Fruit fly (Drosophila melanogaster): Measurements from ENCODE around the gene CG11722.
A peak's percentile ranks its signal among the peaks of the same experiment; 100 is the strongest.

The CG11722 gene

DNA sequence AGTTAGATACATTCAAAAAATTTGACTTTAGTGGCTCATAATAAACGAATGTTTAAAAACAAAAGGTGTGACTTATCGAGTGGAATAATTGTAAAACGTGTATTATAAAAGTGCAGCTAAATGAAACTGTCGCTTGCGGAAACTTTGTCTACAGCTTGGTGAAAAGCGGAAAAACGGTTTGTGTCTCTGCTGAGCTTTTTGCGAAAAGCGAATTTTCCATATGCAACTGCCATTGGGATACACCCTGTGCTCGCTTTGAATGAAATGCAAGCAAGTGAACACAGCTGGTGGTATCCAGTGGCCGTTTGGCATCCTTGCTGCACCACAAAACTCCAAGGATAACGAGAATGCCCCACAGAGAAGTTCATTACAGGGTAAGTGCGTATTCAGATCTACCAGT lies 45.6 kb upstream of the CG11722 start:
- TF ChIP-seq CG30431 (GFP tag; optimal IDR thresholded peaks at IDR 0.05) (no peak), CG16815 (GFP tag; optimal IDR thresholded peaks at IDR 0.05) (no peak), Mad (GFP tag; optimal IDR thresholded peaks at IDR 0.05) (no peak), exex (tag; optimal IDR thresholded peaks at IDR 0.05) (no peak), CG31388 (GFP tag; optimal IDR thresholded peaks at IDR 0.05) (no peak), CG10654 (GFP tag; optimal IDR thresholded peaks at IDR 0.05) (no peak), CTCF (GFP tag; optimal IDR thresholded peaks at IDR 0.05) (peak; percentile 76), HLH54F (GFP tag; optimal IDR thresholded peaks at IDR 0.05) (no peak), pfk (GFP tag; optimal IDR thresholded peaks at IDR 0.05) (no peak), onecut (GFP tag; IDR thresholded peaks at IDR 0.05) (no peak), Vsx1 (GFP tag; optimal IDR thresholded peaks at IDR 0.05) (no peak), chinmo (GFP tag; IDR thresholded peaks at IDR 0.05; ENCODE audit: partially characterized antibody) (0 out of 4 replicates have a peak, but pooled peaks have one; percentile 15), CG13894 (tag; optimal IDR thresholded peaks at IDR 0.05) (no peak), Mrtf (GFP tag; IDR thresholded peaks at IDR 0.05) (no peak), CG12659 (GFP tag; optimal IDR thresholded peaks at IDR 0.05) (no peak), CG6254 (GFP tag; optimal IDR thresholded peaks at IDR 0.05) (peak; percentile 94), CG12155 (GFP tag; optimal IDR thresholded peaks at IDR 0.05) (no peak), Med (GFP tag) (peak; percentile 8), CG18011 (GFP tag; optimal IDR thresholded peaks at IDR 0.05) (no peak), gce (GFP tag; IDR thresholded peaks at IDR 0.05) (no peak), CG2199 (GFP tag; IDR thresholded peaks at IDR 0.05) (0 out of 3 replicates have a peak, but pooled peaks have one; percentile 12)

DNA sequence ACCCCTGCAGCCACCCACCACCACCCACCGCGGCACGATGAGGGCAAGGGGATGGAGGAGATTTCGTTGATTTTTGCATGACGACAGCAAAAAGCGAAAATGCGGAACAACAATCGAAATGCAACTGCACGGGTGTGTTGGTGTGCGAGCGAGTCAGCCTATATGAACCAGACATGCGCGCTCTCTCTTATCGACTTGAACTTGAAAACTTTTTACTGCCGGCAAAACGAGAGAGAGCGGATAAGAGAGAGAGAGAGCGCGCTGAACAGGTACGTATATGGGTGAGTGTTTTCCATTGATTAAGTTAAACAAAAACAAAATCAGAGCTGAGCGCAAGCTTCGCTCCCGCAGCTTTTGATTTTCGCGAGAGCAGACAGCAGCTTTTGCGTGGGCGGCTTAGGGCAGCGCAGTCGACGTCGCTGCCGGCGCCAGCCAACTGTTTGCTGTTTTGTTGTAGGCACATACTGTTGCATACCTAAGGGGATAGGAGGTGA lies 43.9 kb upstream of the CG11722 start:
- TF ChIP-seq CG14050 (GFP tag; IDR thresholded peaks at IDR 0.05) (no peak), CG12391 (tag; optimal IDR thresholded peaks at IDR 0.05) (no peak), Fer2 (tag; optimal IDR thresholded peaks at IDR 0.05) (no peak), CG12769 (tag; optimal IDR thresholded peaks at IDR 0.05) (peak; percentile 17), CG8944 (GFP tag; optimal IDR thresholded peaks at IDR 0.05) (no peak), ci (GFP tag; IDR thresholded peaks at IDR 0.05) (no peak; the same call in 2 of the 3 replicates), CG18764 (GFP tag; optimal IDR thresholded peaks at IDR 0.05) (no peak), CG2712 (tag; optimal IDR thresholded peaks at IDR 0.05) (no peak), CG11695 (GFP tag; IDR thresholded peaks at IDR 0.05) (no peak; the same call in 2 of the 3 replicates), CG10147 (GFP tag; optimal IDR thresholded peaks at IDR 0.05) (no peak), CG10979 (tag; optimal IDR thresholded peaks at IDR 0.05) (no peak), CG7786 (GFP tag; optimal IDR thresholded peaks at IDR 0.05) (no peak), CG15514 (GFP tag; optimal IDR thresholded peaks at IDR 0.05) (no peak), bbx (GFP tag; IDR thresholded peaks at IDR 0.05; ENCODE audit: partially characterized antibody) (no peak), lola (GFP tag; optimal IDR thresholded peaks at IDR 0.05) (no peak), Chrac-16 (GFP tag; optimal IDR thresholded peaks at IDR 0.05) (no peak), Kr (GFP tag; optimal IDR thresholded peaks at IDR 0.05) (no peak), odd (GFP tag; optimal IDR thresholded peaks at IDR 0.05) (no peak), CG4424 (GFP tag; optimal IDR thresholded peaks at IDR 0.05) (no peak), slou (GFP tag; optimal IDR thresholded peaks at IDR 0.05) (no peak), p53 (GFP tag; optimal IDR thresholded peaks at IDR 0.05) (no peak), CG1602 (GFP tag; optimal IDR thresholded peaks at IDR 0.05) (no peak), CG17328 (GFP tag; IDR thresholded peaks at IDR 0.05) (no peak), CG15479 (GFP tag; optimal IDR thresholded peaks at IDR 0.05) (no peak), Dbx (GFP tag; IDR thresholded peaks at IDR 0.05) (no peak), pfk (GFP tag; optimal IDR thresholded peaks at IDR 0.05) (no peak), Hr3 (GFP tag; optimal IDR thresholded peaks at IDR 0.05) (no peak), ATbp (GFP tag; optimal IDR thresholded peaks at IDR 0.05) (no peak), CG8388 (GFP tag; optimal IDR thresholded peaks at IDR 0.05) (no peak), Eip74EF (GFP tag; optimal IDR thresholded peaks at IDR 0.05) (peak in 1 of 2 experiments; percentile 63), CG11456 (GFP tag; IDR thresholded peaks at IDR 0.05) (no peak)

Measured in whole organism, embryonic.